Worm (Caenorhabditis elegans) whole organism, L3 larva: Measurements from ENCODE around the gene cng-1.
"Not testable (repeated sequence)": the region's sequence is repeated elsewhere in the genome, so short reads cannot be mapped to it uniquely, and the experiment has no call there.

Experiments
- R02D3.7 ChIP-seq: fragments of 150-350 bp; optimal IDR thresholded peaks from 2 replicates; lab custom pipeline; 2014; ENCODE audit warnings: missing biosample characterization, missing genetic modification characterization
- ama-1 ChIP-seq: fragments of 150-350 bp; optimal IDR thresholded peaks from 2 replicates; lab custom pipeline; 2018
- ceh-82 ChIP-seq: fragments of 150-350 bp; optimal IDR thresholded peaks from 2 replicates; lab custom pipeline; 2014; ENCODE audit warnings: missing biosample characterization, missing genetic modification characterization
- ceh-9 ChIP-seq: sonication (generic microtip); optimal IDR thresholded peaks from 2 replicates; lab custom pipeline; 2018; ENCODE audit warnings: missing biosample characterization, missing genetic modification characterization
- egl-5 ChIP-seq: fragments of 150-350 bp; optimal IDR thresholded peaks from 2 replicates; lab custom pipeline; 2017; ENCODE audit warnings: missing biosample characterization, missing genetic modification reagents, missing genetic modification characterization, inconsistent platforms
- elt-1 ChIP-seq: fragments of 150-350 bp; optimal IDR thresholded peaks from 2 replicates; lab custom pipeline; 2014; ENCODE audit warnings: missing biosample characterization, missing genetic modification characterization
- elt-2 ChIP-seq: sonication (generic microtip); optimal IDR thresholded peaks from 2 replicates; lab custom pipeline; 2016; ENCODE audit warnings: missing genetic modification reagents, mild to moderate bottlenecking, missing genetic modification characterization, missing compliant biosample characterization
- elt-3 ChIP-seq, 3 experiments: fragments of 150-350 bp in 1 of 3; sonication (generic microtip) in 2 of 3; optimal IDR thresholded peaks; 2 replicates in 2 of 3; 4 replicates in 1 of 3; lab custom pipeline; 2014 to 2017; ENCODE audit warnings: missing biosample characterization in 3 of 3, missing genetic modification characterization in 3 of 3
- eor-1 ChIP-seq, 2 experiments: fragments of 150-350 bp; optimal IDR thresholded peaks; 2 replicates each; lab custom pipeline; 2014 to 2018; ENCODE audit warnings: missing biosample characterization in 2 of 2, missing genetic modification characterization in 2 of 2
- fkh-10 ChIP-seq: sonication (generic microtip); optimal IDR thresholded peaks from 2 replicates; lab custom pipeline; 2017; ENCODE audit warnings: missing biosample characterization, missing genetic modification reagents, missing genetic modification characterization
- fos-1 ChIP-seq: fragments of 150-350 bp; optimal IDR thresholded peaks from 2 replicates; lab custom pipeline; 2014; ENCODE audit warnings: missing biosample characterization, missing genetic modification characterization
- hmg-11 ChIP-seq: sonication (generic microtip); optimal IDR thresholded peaks from 2 replicates; lab custom pipeline; 2016; ENCODE audit warnings: missing genetic modification characterization, missing compliant biosample characterization
- jun-1 ChIP-seq: fragments of 150-350 bp; optimal IDR thresholded peaks from 2 replicates; lab custom pipeline; 2014; ENCODE audit warnings: missing biosample characterization, missing genetic modification reagents, missing genetic modification characterization
- lin-15B ChIP-seq: fragments of 150-350 bp; optimal IDR thresholded peaks from 2 replicates; lab custom pipeline; 2014; ENCODE audit warnings: missing biosample characterization, missing genetic modification characterization
- lin-39 ChIP-seq: fragments of 150-350 bp; optimal IDR thresholded peaks from 2 replicates; lab custom pipeline; 2018; ENCODE audit warnings: missing biosample characterization, missing genetic modification reagents, missing genetic modification characterization
- lsy-12 ChIP-seq: sonication (generic microtip); optimal IDR thresholded peaks from 2 replicates; lab custom pipeline; 2016; ENCODE audit warnings: mild to moderate bottlenecking, missing genetic modification characterization, missing compliant biosample characterization
- mdl-1 ChIP-seq: fragments of 150-350 bp; optimal IDR thresholded peaks from 2 replicates; lab custom pipeline; 2014; ENCODE audit warnings: missing biosample characterization, missing genetic modification characterization
- mml-1 ChIP-seq: fragments of 150-350 bp; sonication (generic microtip); optimal IDR thresholded peaks from 3 replicates; lab custom pipeline; 2014; ENCODE audit warnings: missing biosample characterization, missing genetic modification characterization
- nfya-1 ChIP-seq: sonication (generic microtip); optimal IDR thresholded peaks from 2 replicates; lab custom pipeline; 2017; ENCODE audit warnings: missing genetic modification characterization, mild to moderate bottlenecking, missing compliant biosample characterization, antibody characterized with exemption, moderate library complexity; ENCODE audit not compliant: insufficient read depth
- nhr-11 ChIP-seq: fragments of 150-350 bp; optimal IDR thresholded peaks from 2 replicates; lab custom pipeline; 2014; ENCODE audit warnings: missing biosample characterization, missing genetic modification characterization
- nhr-12 ChIP-seq: fragments of 150-350 bp; optimal IDR thresholded peaks from 2 replicates; lab custom pipeline; 2014; ENCODE audit warnings: missing biosample characterization, missing genetic modification characterization
- nhr-23 ChIP-seq: fragments of 150-350 bp; optimal IDR thresholded peaks from 2 replicates; lab custom pipeline; 2014; ENCODE audit warnings: missing biosample characterization, missing genetic modification reagents, missing genetic modification characterization
- nhr-237 ChIP-seq: fragments of 150-350 bp; optimal IDR thresholded peaks from 2 replicates; lab custom pipeline; 2014; ENCODE audit warnings: missing biosample characterization, missing genetic modification characterization
- nhr-25 ChIP-seq: sonication (generic microtip); optimal IDR thresholded peaks from 2 replicates; lab custom pipeline; 2017; ENCODE audit warnings: missing biosample characterization, missing genetic modification characterization
- nhr-28 ChIP-seq: fragments of 150-350 bp; optimal IDR thresholded peaks from 2 replicates; lab custom pipeline; 2014; ENCODE audit warnings: missing biosample characterization, missing genetic modification characterization
- nhr-43 ChIP-seq: sonication (generic microtip); optimal IDR thresholded peaks from 2 replicates; lab custom pipeline; 2016; ENCODE audit warnings: mild to moderate bottlenecking, missing genetic modification characterization, missing compliant biosample characterization; ENCODE audit not compliant: poor library complexity, severe bottlenecking
- nhr-76 ChIP-seq: fragments of 150-350 bp; sonication (generic microtip); optimal IDR thresholded peaks from 5 replicates; lab custom pipeline; 2014; ENCODE audit warnings: missing biosample characterization, missing genetic modification characterization
- nhr-77 ChIP-seq: fragments of 150-350 bp; optimal IDR thresholded peaks from 2 replicates; lab custom pipeline; 2014; ENCODE audit warnings: missing biosample characterization, missing genetic modification characterization
- pha-4 ChIP-seq: fragments of 150-350 bp; optimal IDR thresholded peaks from 2 replicates; lab custom pipeline; 2014; ENCODE audit warnings: missing biosample characterization, missing genetic modification reagents, missing genetic modification characterization
- pqm-1 ChIP-seq: fragments of 150-350 bp; optimal IDR thresholded peaks from 2 replicates; lab custom pipeline; 2017; ENCODE audit warnings: missing biosample characterization, missing genetic modification characterization, inconsistent platforms
- sea-2 ChIP-seq: fragments of 150-350 bp; sonication (generic microtip); optimal IDR thresholded peaks from 4 replicates; lab custom pipeline; 2014; ENCODE audit warnings: missing biosample characterization, missing genetic modification reagents, missing genetic modification characterization
- snpc-4 ChIP-seq: fragments of 150-350 bp; optimal IDR thresholded peaks from 2 replicates; lab custom pipeline; 2014; ENCODE audit warnings: missing biosample characterization, missing genetic modification characterization
- tbx-2 ChIP-seq: sonication (generic microtip); optimal IDR thresholded peaks from 2 replicates; lab custom pipeline; 2016; ENCODE audit warnings: mild to moderate bottlenecking, missing genetic modification characterization, missing compliant biosample characterization
- unc-39 ChIP-seq: sonication (generic microtip); optimal IDR thresholded peaks from 4 replicates; lab custom pipeline; 2017; ENCODE audit warnings: missing biosample characterization, missing genetic modification characterization
- unc-62 ChIP-seq: fragments of 150-350 bp; sonication (generic microtip); optimal IDR thresholded peaks from 4 replicates; lab custom pipeline; 2014; ENCODE audit warnings: missing biosample characterization, missing genetic modification reagents, missing genetic modification characterization
- zag-1 ChIP-seq: fragments of 150-350 bp; optimal IDR thresholded peaks from 2 replicates; lab custom pipeline; 2014; ENCODE audit warnings: missing biosample characterization, missing genetic modification characterization
- ztf-11 ChIP-seq: fragments of 150-350 bp; optimal IDR thresholded peaks from 2 replicates; lab custom pipeline; 2014; ENCODE audit warnings: missing biosample characterization, missing genetic modification characterization
- ztf-4 ChIP-seq: fragments of 150-350 bp; optimal IDR thresholded peaks from 2 replicates; lab custom pipeline; 2014; ENCODE audit warnings: missing biosample characterization, missing genetic modification characterization

The cng-1 gene

ce11 chrV:15031373-15031772 is at the start of gene cng-1:
cng-1 (minus strand) TSS chrV:15031473.
- not testable (repeated sequence) for TF ChIP-seq R02D3.7, egl-5, hmg-11 (tag; lab: Kevin White, UChicago)

- no peak for TF ChIP-seq elt-1 (tag; lab: Kevin White, UChicago)
- no peak for TF ChIP-seq eor-1 (tag; optimal IDR thresholded peaks at IDR 0.05; lab: Kevin White, UChicago)
- no peak for TF ChIP-seq nhr-77 (tag; lab: Kevin White, UChicago)
- TF ChIP-seq nhr-28 (tag; lab: Kevin White, UChicago): no peak
- no peak for TF ChIP-seq jun-1
- no peak for TF ChIP-seq egl-5 (tag; lab: Kevin White, UChicago)
- no peak for TF ChIP-seq fkh-10
- no peak for TF ChIP-seq nhr-11 (tag; lab: Kevin White, UChicago)
- TF ChIP-seq nhr-76 (tag; lab: Kevin White, UChicago): no peak
- no peak for TF ChIP-seq snpc-4 (tag; lab: Kevin White, UChicago)
- TF ChIP-seq ceh-82 (tag; lab: Kevin White, UChicago): no peak
- TF ChIP-seq ceh-9 (tag; lab: Kevin White, UChicago): no peak
Measured at ce11 chrV:15078560-15078959, 47.3 kb upstream of the cng-1 start.

ce11 chrV:15074907-15075306 is 43.6 kb upstream of the cng-1 start:
- no peak for TF ChIP-seq ama-1 (lab: Kevin White, UChicago)
- TF ChIP-seq nhr-12 (tag; lab: Kevin White, UChicago): no peak
- no peak for TF ChIP-seq ztf-11
- peak; percentile 51 for TF ChIP-seq nfya-1
- no peak for TF ChIP-seq snpc-4 (tag; lab: Kevin White, UChicago)
- no peak for TF ChIP-seq elt-3 (tag; optimal IDR thresholded peaks at IDR 0.05; lab: Kevin White, UChicago)
- no peak for TF ChIP-seq unc-62 (GFP tag; lab: Kevin White, UChicago)
- no peak for TF ChIP-seq nhr-23
- no peak for TF ChIP-seq nhr-237 (tag; lab: Kevin White, UChicago)
- TF ChIP-seq nhr-25 (tag; lab: Kevin White, UChicago): no peak
- no peak for TF ChIP-seq R02D3.7 (tag; lab: Kevin White, UChicago)
- TF ChIP-seq pha-4 (tag; lab: Kevin White, UChicago): no peak
- TF ChIP-seq eor-1 (tag; optimal IDR thresholded peaks at IDR 0.05; lab: Kevin White, UChicago): no peak
- TF ChIP-seq fos-1: no peak
- TF ChIP-seq zag-1 (tag; lab: Kevin White, UChicago): no peak
- peak; percentile 30 for TF ChIP-seq lin-15B (tag; lab: Kevin White, UChicago)
- TF ChIP-seq sea-2 (GFP tag; lab: Kevin White, UChicago): no peak
- TF ChIP-seq mdl-1 (tag; lab: Kevin White, UChicago): no peak
- TF ChIP-seq mml-1 (tag; lab: Kevin White, UChicago): no peak
- TF ChIP-seq lin-39 (tag; lab: Kevin White, UChicago): peak; percentile 78
- TF ChIP-seq lsy-12: no peak
- no peak for TF ChIP-seq elt-1 (tag; lab: Kevin White, UChicago)
- no peak for TF ChIP-seq tbx-2 (tag; lab: Kevin White, UChicago)
- no peak for TF ChIP-seq ceh-9 (tag; lab: Kevin White, UChicago)
- TF ChIP-seq egl-5 (tag; lab: Kevin White, UChicago): peak; percentile 19
- peak; percentile 26 for TF ChIP-seq fkh-10
- TF ChIP-seq pqm-1: no peak
- no peak for TF ChIP-seq nhr-28 (tag; lab: Kevin White, UChicago)
- TF ChIP-seq jun-1: no peak
- TF ChIP-seq ztf-4: no peak
- no peak for TF ChIP-seq nhr-43 (tag; lab: Kevin White, UChicago)
- TF ChIP-seq unc-39 (tag; lab: Kevin White, UChicago): no peak
- TF ChIP-seq nhr-77 (tag; lab: Kevin White, UChicago): no peak

- TF ChIP-seq egl-5 (tag; lab: Kevin White, UChicago) (peak; percentile 78), nfya-1 (peak; percentile 6), elt-2 (tag; lab: Kevin White, UChicago) (no peak), ztf-11 (no peak)
Measured at ce11 chrV:15072738-15073137, 41.5 kb upstream of the cng-1 start.
